Fruit fly (Drosophila melanogaster) whole organism, embryonic: ENCODE results near the gene Cyp4ac2.
A peak's percentile ranks its signal among the peaks of the same experiment; 100 is the strongest.

ENCODE experiments used
- ATbp ChIP-seq: fragments of 200-800 bp; sonication (Bioruptor generic); optimal IDR thresholded peaks from 2 replicates; lab custom pipeline; 2017; ENCODE audit warnings: missing biosample characterization, mild to moderate bottlenecking, missing genetic modification characterization, missing genetic modification reagents
- Adf1 ChIP-seq: fragments of 200-800 bp; sonication (Bioruptor generic); IDR thresholded peaks from 2 replicates; pipeline ENCODE4 v1.3.6; 2022; ENCODE audit warnings: missing biosample characterization, missing genetic modification characterization
- Asciz ChIP-seq: fragments of 200-800 bp; sonication (Bioruptor generic); optimal IDR thresholded peaks from 2 replicates; lab custom pipeline; 2017; ENCODE audit warnings: missing biosample characterization, mild to moderate bottlenecking, missing genetic modification characterization, missing genetic modification reagents
- Atf-2 ChIP-seq: fragments of 200-800 bp; sonication (Bioruptor generic); optimal IDR thresholded peaks from 2 replicates; lab custom pipeline; 2016; ENCODE audit warnings: missing biosample characterization, missing genetic modification characterization
- CG10462 ChIP-seq: fragments of 200-800 bp; sonication (Bioruptor generic); optimal IDR thresholded peaks from 2 replicates; lab custom pipeline; 2016; ENCODE audit warnings: missing biosample characterization, missing genetic modification characterization
- CG12104 ChIP-seq: fragments of 200-800 bp; sonication (Bioruptor generic); optimal IDR thresholded peaks from 3 replicates; lab custom pipeline; 2016; ENCODE audit warnings: missing biosample characterization, missing genetic modification characterization
- CG12236 ChIP-seq: fragments of 200-800 bp; sonication (Bioruptor generic); optimal IDR thresholded peaks from 2 replicates; lab custom pipeline; 2016; ENCODE audit warnings: missing biosample characterization, missing genetic modification characterization
- CG12769 ChIP-seq: fragments of 200-800 bp; sonication (Bioruptor generic); optimal IDR thresholded peaks from 2 replicates; lab custom pipeline; 2019; ENCODE audit warnings: missing biosample characterization, mild to moderate bottlenecking, missing genetic modification characterization, moderate library complexity
- CG13775 ChIP-seq: fragments of 200-800 bp; sonication (Bioruptor generic); optimal IDR thresholded peaks from 3 replicates; lab custom pipeline; 2017; ENCODE audit warnings: missing biosample characterization, mild to moderate bottlenecking, missing genetic modification characterization
- CG13894 ChIP-seq: fragments of 200-800 bp; sonication (Bioruptor generic); optimal IDR thresholded peaks from 3 replicates; lab custom pipeline; 2018; ENCODE audit warnings: missing biosample characterization, mild to moderate bottlenecking, missing genetic modification characterization, moderate library complexity
- CG14014 ChIP-seq: fragments of 200-800 bp; sonication (Bioruptor generic); IDR thresholded peaks from 2 replicates; pipeline ENCODE4 v1.3.6; 2022; ENCODE audit warnings: missing biosample characterization, missing genetic modification characterization
- CG15601 ChIP-seq: fragments of 200-800 bp; sonication (Bioruptor generic); optimal IDR thresholded peaks from 3 replicates; lab custom pipeline; 2019; ENCODE audit warnings: missing biosample characterization, mild to moderate bottlenecking, missing genetic modification characterization, moderate library complexity
- CG1792 ChIP-seq: fragments of 200-800 bp; sonication (Bioruptor generic); optimal IDR thresholded peaks from 2 replicates; lab custom pipeline; 2016; ENCODE audit warnings: missing biosample characterization, missing genetic modification characterization
- CG18764 ChIP-seq: fragments of 200-800 bp; sonication (Bioruptor generic); optimal IDR thresholded peaks from 3 replicates; lab custom pipeline; 2016; ENCODE audit warnings: missing biosample characterization, missing genetic modification characterization
- CG2678 ChIP-seq: fragments of 200-800 bp; sonication (Bioruptor generic); optimal IDR thresholded peaks from 3 replicates; lab custom pipeline; 2019; ENCODE audit warnings: missing biosample characterization, mild to moderate bottlenecking, missing genetic modification characterization, moderate library complexity
- CG34224 ChIP-seq: fragments of 200-800 bp; sonication (Bioruptor generic); IDR thresholded peaks from 3 replicates; pipeline ENCODE4 v1.3.6; 2022; ENCODE audit warnings: missing biosample characterization, missing genetic modification characterization; ENCODE audit not compliant: partially characterized antibody
- CG4360 ChIP-seq: fragments of 200-800 bp; sonication (Bioruptor generic); IDR thresholded peaks from 2 replicates; pipeline ENCODE4 v1.3.6; 2022; ENCODE audit warnings: missing biosample characterization, missing genetic modification characterization
- CG8359 ChIP-seq: fragments of 200-800 bp; sonication (Bioruptor generic); optimal IDR thresholded peaks from 2 replicates; lab custom pipeline; 2017; ENCODE audit warnings: missing biosample characterization, mild to moderate bottlenecking, missing genetic modification characterization, borderline replicate concordance
- Dad ChIP-seq: fragments of 200-800 bp; sonication (Bioruptor generic); optimal IDR thresholded peaks from 3 replicates; lab custom pipeline; 2016; ENCODE audit warnings: missing biosample characterization, missing genetic modification characterization
- Fer1 ChIP-seq: fragments of 200-800 bp; sonication (Bioruptor generic); optimal IDR thresholded peaks from 2 replicates; lab custom pipeline; 2017; ENCODE audit warnings: missing biosample characterization, mild to moderate bottlenecking, missing genetic modification characterization
- HLHmδ ChIP-seq: fragments of 200-800 bp; sonication (Bioruptor generic); optimal IDR thresholded peaks from 2 replicates; lab custom pipeline; 2018; ENCODE audit warnings: missing biosample characterization, mild to moderate bottlenecking, missing genetic modification characterization, moderate library complexity
- Kr ChIP-seq: fragments of 200-800 bp; sonication (Bioruptor generic); optimal IDR thresholded peaks from 2 replicates; lab custom pipeline; 2017; ENCODE audit warnings: missing biosample characterization, mild to moderate bottlenecking, missing genetic modification characterization
- MTF-1 ChIP-seq: fragments of 200-800 bp; sonication (Bioruptor generic); optimal IDR thresholded peaks from 2 replicates; lab custom pipeline; 2018; ENCODE audit warnings: missing biosample characterization, mild to moderate bottlenecking, missing genetic modification characterization, borderline replicate concordance
- Med ChIP-seq: fragments of 200-800 bp; sonication (Bioruptor generic); peaks from one replicate; lab custom pipeline; 2016; ENCODE audit warnings: missing biosample characterization, missing genetic modification characterization, mild to moderate bottlenecking, inconsistent platforms, moderate library complexity
- Meics ChIP-seq: fragments of 200-800 bp; sonication (Bioruptor generic); optimal IDR thresholded peaks from 2 replicates; lab custom pipeline; 2017; ENCODE audit warnings: missing biosample characterization, mild to moderate bottlenecking, missing genetic modification characterization
- PHDP ChIP-seq: fragments of 200-800 bp; sonication (Bioruptor generic); optimal IDR thresholded peaks from 3 replicates; lab custom pipeline; 2018; ENCODE audit warnings: missing biosample characterization, mild to moderate bottlenecking, missing genetic modification characterization, moderate library complexity
- abd-A ChIP-seq: fragments of 200-800 bp; sonication (Bioruptor generic); optimal IDR thresholded peaks from 3 replicates; lab custom pipeline; 2019; ENCODE audit warnings: missing biosample characterization, mild to moderate bottlenecking, missing genetic modification characterization, moderate library complexity
- caup ChIP-seq: fragments of 200-800 bp; sonication (Bioruptor generic); optimal IDR thresholded peaks from 3 replicates; lab custom pipeline; 2017; ENCODE audit warnings: missing biosample characterization, mild to moderate bottlenecking, missing genetic modification characterization, moderate library complexity; ENCODE audit not compliant: severe bottlenecking
- fd96Cb ChIP-seq: fragments of 200-800 bp; sonication (Bioruptor generic); optimal IDR thresholded peaks from 2 replicates; lab custom pipeline; 2018; ENCODE audit warnings: missing biosample characterization, mild to moderate bottlenecking, missing genetic modification characterization, moderate library complexity
- gcm2 ChIP-seq: fragments of 200-800 bp; sonication (Bioruptor generic); optimal IDR thresholded peaks from 2 replicates; lab custom pipeline; 2016; ENCODE audit warnings: missing biosample characterization, missing genetic modification characterization
- gsb ChIP-seq: fragments of 200-800 bp; sonication (Bioruptor generic); IDR thresholded peaks from 2 replicates; pipeline ENCODE4 v1.3.6; 2022; ENCODE audit warnings: missing biosample characterization, missing genetic modification characterization
- ind ChIP-seq: fragments of 200-800 bp; sonication (Bioruptor generic); optimal IDR thresholded peaks from 3 replicates; lab custom pipeline; 2016; ENCODE audit warnings: missing biosample characterization, missing genetic modification characterization
- kni ChIP-seq: fragments of 200-800 bp; sonication (Bioruptor generic); optimal IDR thresholded peaks from 3 replicates; lab custom pipeline; 2017; ENCODE audit warnings: mild to moderate bottlenecking, missing biosample characterization, missing genetic modification reagents, missing genetic modification characterization
- lbe ChIP-seq: fragments of 200-800 bp; sonication (Bioruptor generic); optimal IDR thresholded peaks from 2 replicates; lab custom pipeline; 2016; ENCODE audit warnings: missing biosample characterization, mild to moderate bottlenecking, missing genetic modification characterization
- maf-S ChIP-seq: fragments of 200-800 bp; sonication (Bioruptor generic); optimal IDR thresholded peaks from 2 replicates; lab custom pipeline; 2016; ENCODE audit warnings: missing biosample characterization, missing genetic modification characterization
- mam ChIP-seq: fragments of 200-800 bp; sonication (Bioruptor generic); optimal IDR thresholded peaks from 3 replicates; lab custom pipeline; 2016; ENCODE audit warnings: missing biosample characterization, missing genetic modification characterization
- mirr ChIP-seq: fragments of 200-800 bp; sonication (Bioruptor generic); optimal IDR thresholded peaks from 3 replicates; lab custom pipeline; 2018; ENCODE audit warnings: missing biosample characterization, mild to moderate bottlenecking, missing genetic modification characterization
- otp ChIP-seq: fragments of 200-800 bp; sonication (Bioruptor generic); IDR thresholded peaks from 3 replicates; pipeline ENCODE4, ENCODE4 v1.3.6; 2022; ENCODE audit warnings: missing biosample characterization, missing genetic modification characterization
- pan ChIP-seq, 4 experiments: fragments of >200 bp in 3 of 4; fragments of 200-800 bp in 1 of 4; sonication (Bioruptor generic) in 1 of 4; optimal IDR thresholded peaks in 3 of 4; IDR thresholded peaks in 1 of 4; 2 replicates each; pipeline versions ENCODE4 v1.3.6 to Lab custom; 2017 to 2022; ENCODE audit warnings: missing biosample characterization in 2 of 4, missing genetic modification characterization in 2 of 4, mixed read lengths in 1 of 4
- sd ChIP-seq: fragments of 200-800 bp; sonication (Bioruptor generic); optimal IDR thresholded peaks from 3 replicates; lab custom pipeline; 2018; ENCODE audit warnings: missing biosample characterization, mild to moderate bottlenecking, missing genetic modification characterization, moderate library complexity
- seq ChIP-seq: fragments of 200-800 bp; sonication (Bioruptor generic); IDR thresholded peaks from 2 replicates; pipeline ENCODE4 v1.3.6; 2022; ENCODE audit warnings: missing biosample characterization, missing genetic modification characterization
- sqz ChIP-seq: fragments of 200-800 bp; sonication (Bioruptor generic); optimal IDR thresholded peaks from 3 replicates; lab custom pipeline; 2018; ENCODE audit warnings: missing biosample characterization, mild to moderate bottlenecking, missing genetic modification characterization
- tup ChIP-seq: fragments of 200-800 bp; sonication (Bioruptor generic); optimal IDR thresholded peaks from 2 replicates; lab custom pipeline; 2016; ENCODE audit warnings: missing biosample characterization, mild to moderate bottlenecking, missing genetic modification characterization, moderate library complexity
- unpg ChIP-seq: fragments of 200-800 bp; sonication (Bioruptor generic); optimal IDR thresholded peaks from 3 replicates; lab custom pipeline; 2018; ENCODE audit warnings: missing biosample characterization, mild to moderate bottlenecking, missing genetic modification characterization, moderate library complexity
- yki ChIP-seq: fragments of >200 bp; optimal IDR thresholded peaks from 3 replicates; lab custom pipeline; 2018
- zen2 ChIP-seq: fragments of 200-800 bp; sonication (Bioruptor generic); IDR thresholded peaks from 3 replicates; pipeline ENCODE4 v1.3.6; 2022; ENCODE audit warnings: missing biosample characterization, missing genetic modification characterization; ENCODE audit not compliant: partially characterized antibody

Gene Cyp4ac2

dm6 chr2L:5226891-5227554 is 39.2 kb upstream of the Cyp4ac2 start (continued):
- no peak for TF ChIP-seq seq (GFP tag; lab: Robert Waterston, UW)
- TF ChIP-seq CG10462 (GFP tag; lab: Kevin White, UChicago): no peak

- no peak for TF ChIP-seq MTF-1 (GFP tag; lab: Kevin White, UChicago)
- TF ChIP-seq otp: peak; percentile 22; the same call in 1 of the 3 replicates
- TF ChIP-seq abd-A (tag; lab: Kevin White, UChicago): peak; percentile 74
- no peak for TF ChIP-seq Kr (GFP tag; lab: Kevin White, UChicago)
- peak; percentile 23 for TF ChIP-seq CG2678 (tag; lab: Kevin White, UChicago)
- TF ChIP-seq gcm2 (GFP tag; lab: Kevin White, UChicago): no peak
- no peak for TF ChIP-seq pan (optimal IDR thresholded peaks at IDR 0.05; lab: Kevin White, UChicago)
- TF ChIP-seq pan (GFP tag; optimal IDR thresholded peaks at IDR 0.05 in 1 of 2, IDR thresholded peaks at IDR 0.05 in 1 of 2): peak in 1 of 2 experiments; percentile 11
- no peak for TF ChIP-seq CG12104 (GFP tag; lab: Kevin White, UChicago)
- TF ChIP-seq mam (GFP tag; lab: Kevin White, UChicago): no peak
- peak; percentile 35 for TF ChIP-seq CG13894 (tag; lab: Kevin White, UChicago)
- peak; percentile 34 for TF ChIP-seq sqz (GFP tag; lab: Kevin White, UChicago)
- TF ChIP-seq CG13775 (GFP tag; lab: Kevin White, UChicago): no peak
- TF ChIP-seq ind (GFP tag; lab: Kevin White, UChicago): no peak
- no peak for TF ChIP-seq tup (GFP tag; lab: Kevin White, UChicago)
- peak; percentile 41 for TF ChIP-seq Med
- TF ChIP-seq CG34224: 0 out of 3 replicates have a peak, but pooled peaks have one; percentile 12
- TF ChIP-seq unpg (GFP tag; lab: Kevin White, UChicago): peak; percentile 3
- TF ChIP-seq ATbp (GFP tag; lab: Kevin White, UChicago): peak; percentile 3
- TF ChIP-seq CG8359 (GFP tag; lab: Kevin White, UChicago): no peak
- peak; percentile 8 for TF ChIP-seq CG12769 (tag; lab: Kevin White, UChicago)
- peak; percentile 52 for TF ChIP-seq kni (GFP tag; lab: Kevin White, UChicago)
- TF ChIP-seq gsb (GFP tag; lab: Robert Waterston, UW): 0 out of 2 replicates have a peak, but pooled peaks have one; percentile 4
- no peak for TF ChIP-seq CG1792 (GFP tag; lab: Kevin White, UChicago)
- TF ChIP-seq CG18764: no peak
- TF ChIP-seq fd96Cb (tag; lab: Kevin White, UChicago): no peak
- TF ChIP-seq sd: peak; percentile 35
- TF ChIP-seq Asciz (GFP tag; lab: Kevin White, UChicago): peak; percentile 19
- TF ChIP-seq Dad (GFP tag; lab: Kevin White, UChicago): no peak
- peak; percentile 3 for TF ChIP-seq PHDP (tag; lab: Kevin White, UChicago)
- TF ChIP-seq Fer1: no peak
- TF ChIP-seq lbe (GFP tag; lab: Kevin White, UChicago): no peak
- TF ChIP-seq yki (lab: Kevin White, UChicago): no peak
- TF ChIP-seq CG10462 (GFP tag; lab: Kevin White, UChicago): no peak
- TF ChIP-seq mirr (GFP tag; lab: Kevin White, UChicago): peak; percentile 45
- no peak for TF ChIP-seq Adf1 (GFP tag; lab: Robert Waterston, UW)
- peak; percentile 62 for TF ChIP-seq CG4360 (GFP tag; lab: Robert Waterston, UW)
- TF ChIP-seq maf-S (GFP tag; lab: Kevin White, UChicago): no peak
- TF ChIP-seq Meics (GFP tag; lab: Kevin White, UChicago): no peak
- peak; percentile 0 for TF ChIP-seq CG15601 (tag; lab: Kevin White, UChicago)
- TF ChIP-seq HLHmδ (GFP tag; lab: Kevin White, UChicago): no peak
- TF ChIP-seq CG12236 (GFP tag; lab: Kevin White, UChicago): no peak
- no peak for TF ChIP-seq Atf-2 (GFP tag; lab: Kevin White, UChicago)
- TF ChIP-seq caup: peak; percentile 11
- no peak for TF ChIP-seq zen2 (GFP tag; lab: Robert Waterston, UW)
- TF ChIP-seq CG14014: peak; percentile 55; the same call in 1 of the 2 replicates
These were observed 37.6 kb upstream of the Cyp4ac2 start for dm6 chr2L:5228581-5229077.
